Fruit fly (Drosophila melanogaster): Measurements from ENCODE around the gene ND-B14.5B.

Gene ND-B14.5B

DNA sequence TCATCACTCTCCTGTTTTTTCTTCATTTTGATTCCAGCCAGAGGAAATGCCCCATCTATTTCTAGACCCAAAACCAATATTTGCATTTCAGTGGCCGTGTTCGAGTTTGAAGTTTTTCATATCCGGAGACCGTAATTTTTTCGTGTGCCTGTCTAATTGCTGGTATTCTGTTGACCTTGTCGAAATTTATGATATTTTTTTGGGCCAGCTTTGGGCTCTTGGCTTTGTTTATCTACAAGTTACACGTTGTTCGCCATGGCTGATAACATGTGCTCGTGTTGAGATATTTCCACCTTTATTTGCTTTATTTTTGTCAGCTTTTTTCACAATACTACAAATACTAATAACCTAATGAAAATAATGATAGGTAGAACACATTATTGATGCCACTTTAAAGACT is 23.9 kb downstream of the ND-B14.5B start:
- no peak for TF ChIP-seq CTCF (optimal IDR thresholded peaks at IDR 0.05)
- TF ChIP-seq CG8478 (optimal IDR thresholded peaks at IDR 0.05), result no peak

DNA sequence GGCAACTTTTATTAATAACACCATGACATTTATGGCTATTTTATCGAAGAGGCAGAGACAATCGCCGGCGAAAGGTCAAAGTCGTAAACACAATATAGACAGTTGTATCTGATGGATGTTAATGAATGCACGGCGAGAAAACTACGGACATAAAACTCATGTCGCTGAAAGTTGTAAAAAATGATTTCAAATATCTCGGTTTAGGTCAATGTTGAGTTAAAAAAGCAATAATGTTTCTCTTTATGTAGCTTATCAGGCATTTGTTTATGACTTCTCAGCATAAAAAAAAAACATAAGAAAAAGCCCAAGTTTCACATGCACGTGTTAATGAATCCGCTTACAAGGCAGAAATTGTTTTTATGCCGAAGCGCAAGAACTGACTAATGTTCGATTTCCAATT is 24.3 kb downstream of the ND-B14.5B start:
- TF ChIP-seq CG8478 (optimal IDR thresholded peaks at IDR 0.05) (no peak), CTCF (optimal IDR thresholded peaks at IDR 0.05) (no peak)

DNA sequence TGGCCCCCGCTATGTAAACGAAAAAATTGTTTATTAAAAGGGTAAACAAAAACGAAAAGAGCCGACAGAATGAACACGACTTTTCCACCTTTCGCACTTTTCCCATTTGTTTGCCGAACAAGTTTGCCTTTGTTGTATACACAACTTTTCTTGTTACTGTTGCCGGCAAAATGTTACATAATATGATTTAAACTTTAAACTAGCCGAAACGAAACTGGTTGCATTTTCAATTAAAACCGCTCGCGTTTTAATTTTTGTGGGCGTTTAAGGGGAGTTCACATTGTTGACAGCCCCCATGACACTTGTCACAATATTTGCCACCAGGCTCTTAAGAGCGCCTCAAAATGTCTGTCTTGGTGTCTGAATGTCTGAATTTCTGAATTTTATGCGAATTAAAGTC is 24.8 kb downstream of the ND-B14.5B start:
- TF ChIP-seq CTCF (optimal IDR thresholded peaks at IDR 0.05) (no peak), CG8478 (optimal IDR thresholded peaks at IDR 0.05) (no peak)

DNA sequence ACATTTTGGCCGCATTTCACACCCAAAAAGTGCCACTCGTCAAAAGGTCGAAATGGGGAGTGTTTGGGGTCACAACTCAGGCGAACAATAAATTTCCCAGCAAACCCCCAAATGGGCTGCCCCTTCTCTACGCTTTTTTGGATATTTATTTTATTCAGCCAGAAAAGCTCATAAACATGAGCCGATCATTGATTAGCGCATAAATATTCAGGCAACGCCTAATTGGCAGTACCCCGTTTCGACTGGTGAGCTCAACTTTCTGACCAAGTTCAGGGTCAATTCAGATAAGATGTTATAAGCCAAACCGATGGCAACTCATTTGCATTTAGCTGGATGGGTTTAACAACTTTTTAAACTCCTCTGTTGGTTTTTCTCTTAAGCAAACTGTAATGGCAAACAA is 26.0 kb downstream of the ND-B14.5B start:
- TF ChIP-seq CG8478 (optimal IDR thresholded peaks at IDR 0.05) (no peak), CTCF (optimal IDR thresholded peaks at IDR 0.05) (no peak)

DNA sequence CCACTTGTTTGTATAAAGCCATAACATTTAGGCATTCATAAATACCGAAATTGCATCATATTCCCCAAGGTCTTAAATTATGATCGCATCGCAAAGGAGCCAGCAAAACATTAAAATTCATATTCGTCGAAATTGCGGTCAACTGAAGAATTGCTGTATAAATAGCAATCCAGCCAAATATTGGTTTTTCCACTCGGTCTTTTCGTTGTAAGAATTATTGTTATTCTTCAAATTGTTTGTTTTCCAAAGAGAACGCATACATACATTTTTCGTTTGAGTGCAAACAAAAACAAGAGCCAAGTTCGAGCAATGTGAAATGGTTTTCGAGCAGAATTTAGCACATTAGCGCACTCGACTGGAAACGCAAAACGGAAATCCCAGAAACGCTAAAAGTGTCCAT is 30.8 kb downstream of the ND-B14.5B start:
- TF ChIP-seq CTCF (optimal IDR thresholded peaks at IDR 0.05) (no peak), CG8478 (optimal IDR thresholded peaks at IDR 0.05) (no peak)

DNA sequence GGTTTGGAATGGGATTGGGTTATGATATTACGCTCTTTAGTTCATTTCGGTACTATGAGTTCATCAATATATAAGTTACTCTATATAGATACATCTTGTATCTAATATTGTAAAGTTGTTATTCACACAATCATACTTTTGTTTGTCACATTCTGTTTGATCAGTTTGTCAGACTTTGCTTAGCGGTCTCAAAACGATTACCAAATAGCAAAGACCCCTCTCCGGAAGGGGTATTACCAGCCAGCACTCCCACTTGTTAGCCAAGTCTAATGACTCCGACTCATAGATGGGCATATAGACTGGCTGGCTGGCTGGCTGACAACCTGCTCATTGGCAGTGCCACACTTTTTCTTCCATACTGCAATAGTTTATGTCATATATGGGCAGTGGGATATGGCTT is 31.5 kb downstream of the ND-B14.5B start:
- TF ChIP-seq CTCF (optimal IDR thresholded peaks at IDR 0.05) (no peak), CG8478 (optimal IDR thresholded peaks at IDR 0.05) (no peak)

DNA sequence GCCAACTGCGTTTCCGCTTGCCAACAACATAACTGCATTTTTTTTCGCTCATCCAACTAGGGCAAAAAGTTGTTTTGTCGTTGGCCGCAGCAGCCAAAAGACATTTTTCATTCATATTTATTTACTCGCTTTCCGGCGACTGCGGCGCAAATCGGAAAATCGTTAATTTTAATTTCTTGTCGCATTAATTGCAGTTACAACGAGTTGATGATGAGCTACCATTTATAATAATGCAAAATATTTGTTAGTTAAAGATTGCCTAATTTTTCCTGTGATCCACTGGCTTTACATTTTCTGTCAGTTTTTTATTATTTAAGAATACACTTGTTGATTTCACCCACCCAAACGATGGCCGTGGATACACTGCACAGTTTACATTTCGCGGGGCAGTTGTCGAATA is 36.3 kb downstream of the ND-B14.5B start, which contains the start of gene PpD6:
PpD6 (plus strand) TSS at position 301 of the 400 bp plus-strand sequence.
- TF ChIP-seq CG8478 (optimal IDR thresholded peaks at IDR 0.05), result no peak
- TF ChIP-seq CTCF (optimal IDR thresholded peaks at IDR 0.05), result no peak

DNA sequence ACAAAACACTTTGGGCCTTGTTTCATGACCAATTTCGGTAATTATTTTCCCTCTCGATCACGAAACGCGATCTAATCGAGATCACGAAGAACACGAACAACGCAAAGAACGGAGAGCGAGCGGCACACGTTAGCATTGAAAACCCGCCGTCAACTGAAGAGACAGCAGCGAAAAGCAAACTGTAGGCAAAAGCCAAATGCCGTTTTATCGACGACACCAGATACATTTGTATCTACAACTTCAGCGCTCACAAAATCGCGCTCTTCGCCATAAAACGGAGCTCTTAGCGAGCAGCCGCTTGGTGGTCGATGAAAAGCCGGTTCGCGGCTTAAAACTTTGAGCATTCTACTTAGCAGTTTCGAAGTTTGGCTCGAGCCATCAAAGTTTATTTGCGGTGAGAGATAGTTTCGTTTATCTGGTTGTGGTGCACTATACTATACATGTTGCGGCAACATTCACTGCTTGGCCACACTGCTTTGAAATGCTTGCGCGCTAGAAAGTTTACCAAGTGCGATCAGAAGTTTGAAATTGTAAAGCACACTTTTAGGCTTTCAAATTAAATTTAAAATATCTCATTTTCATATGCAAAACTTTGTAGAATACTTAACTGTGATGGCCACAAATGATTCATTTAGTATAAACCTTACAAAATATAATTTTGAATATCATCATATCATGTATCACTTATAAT is 37.5 kb downstream of the ND-B14.5B start:
- TF ChIP-seq CG8478 (optimal IDR thresholded peaks at IDR 0.05) (no peak), CTCF (optimal IDR thresholded peaks at IDR 0.05) (peak in 1 of 2 experiments; percentile 4)

DNA sequence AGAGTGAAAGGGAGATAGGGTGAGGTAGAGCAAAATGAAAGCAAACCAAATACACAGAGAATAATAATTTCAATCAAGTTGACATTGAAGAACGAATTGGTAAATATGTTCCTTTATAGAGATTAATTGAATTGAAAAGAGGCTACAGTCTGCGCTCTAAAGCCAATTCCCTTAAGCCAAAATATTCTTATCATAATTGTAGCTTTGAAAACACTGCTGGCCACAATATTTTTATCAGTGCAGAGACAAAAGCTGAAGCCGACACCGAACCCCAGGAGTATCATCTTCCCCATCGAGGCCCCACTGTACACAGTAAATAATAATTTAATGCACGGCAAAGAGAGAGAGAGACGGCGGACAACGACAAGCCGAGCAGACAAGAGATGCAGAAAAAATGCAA is 39.8 kb downstream of the ND-B14.5B start:
- TF ChIP-seq CG8478 (optimal IDR thresholded peaks at IDR 0.05) (no peak), CTCF (optimal IDR thresholded peaks at IDR 0.05) (no peak)

DNA sequence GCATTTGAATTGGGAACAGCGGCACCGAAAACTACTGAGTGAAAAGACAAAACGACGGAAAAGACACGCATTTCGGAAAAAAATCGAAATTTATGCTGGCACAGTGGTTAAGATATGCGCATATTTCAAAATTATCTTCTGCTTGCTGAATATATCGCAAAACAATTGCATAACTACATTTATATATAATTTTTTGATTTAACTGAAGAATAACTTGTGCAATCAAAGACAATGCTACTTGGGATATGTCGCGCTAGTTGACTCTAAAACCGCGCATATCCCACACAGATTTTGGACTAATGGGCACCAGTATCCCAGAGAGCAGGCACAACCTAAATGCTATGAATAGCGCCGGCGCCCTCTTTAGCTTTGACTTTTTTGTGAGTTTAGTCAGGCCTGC is 44.8 kb downstream of the ND-B14.5B start:
- TF ChIP-seq CG8478 (optimal IDR thresholded peaks at IDR 0.05) (no peak), CTCF (optimal IDR thresholded peaks at IDR 0.05) (no peak)

DNA sequence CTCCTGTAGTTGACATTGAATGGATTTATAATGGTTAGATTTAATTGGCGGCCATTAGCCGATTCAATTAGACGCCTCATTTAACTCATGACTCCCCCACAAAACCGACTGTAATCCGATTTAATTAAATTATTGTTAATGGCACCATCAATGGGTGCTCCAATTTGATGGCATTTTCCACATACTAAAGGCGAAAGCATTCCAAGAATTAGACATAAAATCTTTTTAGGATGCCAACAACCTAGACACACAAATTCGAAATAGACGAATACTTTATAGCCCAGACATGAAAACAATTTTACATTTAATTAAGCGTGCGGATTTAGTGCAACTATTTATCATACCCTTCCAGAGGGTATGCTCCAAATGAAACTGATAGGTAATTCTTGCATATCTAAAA is 45.7 kb downstream of the ND-B14.5B start:
- TF ChIP-seq CTCF (optimal IDR thresholded peaks at IDR 0.05) (no peak), CG8478 (optimal IDR thresholded peaks at IDR 0.05) (no peak)

All from S2 (cell line).